Worm (Caenorhabditis elegans) whole organism, late embryonic: Measurements from ENCODE around the gene Y43F8B.18.

Experiments used
- C08G9.2 ChIP-seq: sonication (generic microtip); optimal IDR thresholded peaks from 2 replicates; lab custom pipeline; 2016; ENCODE audit warnings: mild to moderate bottlenecking, missing genetic modification characterization, moderate library complexity, missing compliant biosample characterization
- C38D4.7 ChIP-seq: fragments of 200-800 bp; sonication (Bioruptor generic); optimal IDR thresholded peaks from 2 replicates; lab custom pipeline; 2018; ENCODE audit warnings: mild to moderate bottlenecking, missing genetic modification characterization, moderate library complexity, missing compliant biosample characterization
- F13H6.1 ChIP-seq: sonication (generic microtip); optimal IDR thresholded peaks from 2 replicates; lab custom pipeline; 2016; ENCODE audit warnings: missing genetic modification characterization, missing compliant biosample characterization
- K02D7.2 ChIP-seq: sonication (generic microtip); optimal IDR thresholded peaks from 2 replicates; lab custom pipeline; 2017; ENCODE audit warnings: mild to moderate bottlenecking, missing genetic modification characterization, missing compliant biosample characterization
- K09A11.1 ChIP-seq: sonication (generic microtip); optimal IDR thresholded peaks from 2 replicates; lab custom pipeline; 2017; ENCODE audit warnings: antibody characterized with exemption, mild to moderate bottlenecking, missing genetic modification characterization, missing compliant biosample characterization; ENCODE audit not compliant: insufficient read depth
- T23F11.4 ChIP-seq: fragments of 200-800 bp; sonication (Bioruptor generic); optimal IDR thresholded peaks from 2 replicates; lab custom pipeline; 2018; ENCODE audit warnings: mild to moderate bottlenecking, missing genetic modification characterization, missing compliant biosample characterization
- ama-1 ChIP-seq: fragments of 150-350 bp; optimal IDR thresholded peaks from 2 replicates; lab custom pipeline; 2014
- ceh-14 ChIP-seq: sonication (generic microtip); optimal IDR thresholded peaks from 2 replicates; lab custom pipeline; 2016; ENCODE audit warnings: missing genotype, missing genetic modification characterization, missing compliant biosample characterization
- ceh-18 ChIP-seq: sonication (generic microtip); optimal IDR thresholded peaks from 2 replicates; lab custom pipeline; 2016; ENCODE audit warnings: missing genetic modification characterization, missing compliant biosample characterization
- ceh-30 ChIP-seq: fragments of 150-350 bp; optimal IDR thresholded peaks from 2 replicates; lab custom pipeline; 2014; ENCODE audit warnings: missing biosample characterization, missing genetic modification characterization
- ceh-31 ChIP-seq: sonication (generic microtip); optimal IDR thresholded peaks from 2 replicates; lab custom pipeline; 2016; ENCODE audit warnings: missing genetic modification characterization, missing compliant biosample characterization
- ceh-34 ChIP-seq: sonication (generic microtip); optimal IDR thresholded peaks from 2 replicates; lab custom pipeline; 2016; ENCODE audit warnings: mild to moderate bottlenecking, missing genetic modification characterization, missing compliant biosample characterization
- ceh-45 ChIP-seq: fragments of 200-800 bp; sonication (Bioruptor generic); IDR thresholded peaks from 2 replicates; pipeline ENCODE4 v1.3.6; 2022; ENCODE audit warnings: missing genetic modification reagents, missing genetic modification characterization, missing compliant biosample characterization
- ceh-48 ChIP-seq: sonication (generic microtip); optimal IDR thresholded peaks from 2 replicates; lab custom pipeline; 2016; ENCODE audit warnings: missing genetic modification characterization, inconsistent platforms, missing compliant biosample characterization
- ceh-6 ChIP-seq: fragments of 200-800 bp; sonication (Bioruptor generic); optimal IDR thresholded peaks from 2 replicates; lab custom pipeline; 2018; ENCODE audit warnings: mild to moderate bottlenecking, missing genetic modification characterization, missing compliant biosample characterization
- ceh-9 ChIP-seq: sonication (generic microtip); optimal IDR thresholded peaks from 2 replicates; lab custom pipeline; 2016; ENCODE audit warnings: mild to moderate bottlenecking, missing genetic modification characterization, inconsistent platforms, missing compliant biosample characterization
- dve-1 ChIP-seq: sonication (generic microtip); optimal IDR thresholded peaks from 2 replicates; lab custom pipeline; 2017; ENCODE audit warnings: antibody characterized with exemption, mild to moderate bottlenecking, missing genetic modification characterization, missing compliant biosample characterization
- elt-2 ChIP-seq: sonication (generic microtip); optimal IDR thresholded peaks from 2 replicates; lab custom pipeline; 2016; ENCODE audit warnings: missing genetic modification reagents, missing genetic modification characterization, missing compliant biosample characterization
- eyg-1 ChIP-seq: sonication (generic microtip); optimal IDR thresholded peaks from 2 replicates; lab custom pipeline; 2016; ENCODE audit warnings: missing genotype, missing genetic modification characterization, missing compliant biosample characterization
- fax-1 ChIP-seq: sonication (generic microtip); optimal IDR thresholded peaks from 2 replicates; lab custom pipeline; 2016; ENCODE audit warnings: missing genotype, missing genetic modification characterization, missing compliant biosample characterization
- fkh-6 ChIP-seq: sonication (generic microtip); optimal IDR thresholded peaks from 2 replicates; lab custom pipeline; 2016; ENCODE audit warnings: missing genetic modification characterization, missing compliant biosample characterization
- hlh-30 ChIP-seq: sonication (generic microtip); optimal IDR thresholded peaks from 2 replicates; lab custom pipeline; 2017; ENCODE audit warnings: antibody characterized with exemption, missing genetic modification characterization, missing compliant biosample characterization; ENCODE audit not compliant: insufficient read depth
- lim-6 ChIP-seq: sonication (generic microtip); optimal IDR thresholded peaks from 2 replicates; lab custom pipeline; 2016; ENCODE audit warnings: missing genetic modification characterization, missing compliant biosample characterization
- lin-11 ChIP-seq: fragments of 200-800 bp; sonication (Bioruptor generic); optimal IDR thresholded peaks from 2 replicates; lab custom pipeline; 2018; ENCODE audit warnings: mild to moderate bottlenecking, missing genetic modification characterization, missing compliant biosample characterization
- nhr-11 ChIP-seq: fragments of 150-350 bp; optimal IDR thresholded peaks from 2 replicates; lab custom pipeline; 2014; ENCODE audit warnings: missing biosample characterization, missing genetic modification characterization
- npax-4 ChIP-seq: sonication (generic microtip); optimal IDR thresholded peaks from 2 replicates; lab custom pipeline; 2016; ENCODE audit warnings: missing genetic modification characterization, missing compliant biosample characterization
- odd-2 ChIP-seq: sonication (generic microtip); optimal IDR thresholded peaks from 2 replicates; lab custom pipeline; 2017; ENCODE audit warnings: antibody characterized with exemption, mild to moderate bottlenecking, missing genetic modification characterization, missing compliant biosample characterization
- pag-3 ChIP-seq: sonication (generic microtip); optimal IDR thresholded peaks from 2 replicates; lab custom pipeline; 2016; ENCODE audit warnings: missing compliant biosample characterization, missing genetic modification characterization, borderline replicate concordance
- pha-2 ChIP-seq: sonication (generic microtip); optimal IDR thresholded peaks from 2 replicates; lab custom pipeline; 2017; ENCODE audit warnings: mild to moderate bottlenecking, missing genetic modification characterization, missing compliant biosample characterization
- pros-1 ChIP-seq: fragments of 150-350 bp; optimal IDR thresholded peaks from 2 replicates; lab custom pipeline; 2014; ENCODE audit warnings: missing biosample characterization, missing genetic modification reagents, missing genetic modification characterization
- ref-2 ChIP-seq: sonication (generic microtip); optimal IDR thresholded peaks from 2 replicates; lab custom pipeline; 2016; ENCODE audit warnings: missing genetic modification characterization, missing compliant biosample characterization
- sdc-2 ChIP-seq: sonication (generic microtip); optimal IDR thresholded peaks from 2 replicates; lab custom pipeline; 2016; ENCODE audit warnings: missing genotype, missing genetic modification characterization, missing compliant biosample characterization
- sox-2 ChIP-seq: fragments of 200-800 bp; sonication (Bioruptor generic); IDR thresholded peaks from 2 replicates; pipeline ENCODE4 v1.3.6; 2022; ENCODE audit warnings: missing genetic modification reagents, missing genetic modification characterization, missing compliant biosample characterization
- syd-9 ChIP-seq: sonication (generic microtip); optimal IDR thresholded peaks from 2 replicates; lab custom pipeline; 2016; ENCODE audit warnings: mild to moderate bottlenecking, missing genetic modification characterization, moderate library complexity, missing compliant biosample characterization
- tbx-2 ChIP-seq: sonication (generic microtip); optimal IDR thresholded peaks from 2 replicates; lab custom pipeline; 2016; ENCODE audit warnings: missing genetic modification characterization, missing compliant biosample characterization
- ttx-3 ChIP-seq: sonication (generic microtip); optimal IDR thresholded peaks from 2 replicates; lab custom pipeline; 2016; ENCODE audit warnings: missing genetic modification reagents, missing genetic modification characterization, missing compliant biosample characterization
- unc-42 ChIP-seq: sonication (generic microtip); optimal IDR thresholded peaks from 2 replicates; lab custom pipeline; 2016; ENCODE audit warnings: missing genotype, missing genetic modification characterization, missing compliant biosample characterization
- unc-86 ChIP-seq: sonication (generic microtip); optimal IDR thresholded peaks from 2 replicates; lab custom pipeline; 2016; ENCODE audit warnings: missing genetic modification characterization, missing compliant biosample characterization

The Y43F8B.18 gene

ce11 chrV:19519511-19519934, 33.7 kb downstream of the Y43F8B.18 start:
- TF ChIP-seq pag-3 (tag; lab: Kevin White, UChicago) (no peak), C08G9.2 (tag; lab: Kevin White, UChicago) (no peak), fax-1 (no peak), ceh-31 (tag; lab: Kevin White, UChicago) (no peak), lim-6 (tag; lab: Kevin White, UChicago) (no peak), ceh-9 (no peak), lin-11 (no peak), dve-1 (tag; lab: Kevin White, UChicago) (no peak), ceh-48 (tag; lab: Kevin White, UChicago) (no peak), syd-9 (tag; lab: Kevin White, UChicago) (no peak), sdc-2 (tag; lab: Kevin White, UChicago) (no peak), fkh-6 (no peak)

ce11 chrV:19520130-19520529, 34.3 kb downstream of the Y43F8B.18 start:
- no peak for TF ChIP-seq T23F11.4
- no peak for TF ChIP-seq ref-2 (tag; lab: Kevin White, UChicago)
- TF ChIP-seq ceh-18 (tag; lab: Kevin White, UChicago), result no peak
- TF ChIP-seq elt-2 (tag; lab: Kevin White, UChicago), result no peak
- no peak for TF ChIP-seq K09A11.1 (tag; lab: Kevin White, UChicago)
- TF ChIP-seq fkh-6, result no peak

- TF ChIP-seq ama-1 (lab: Kevin White, UChicago) (peak; percentile 39), F13H6.1 (no peak), eyg-1 (tag; lab: Kevin White, UChicago) (no peak)
Measured at ce11 chrV:19520597-19521322, 35.0 kb downstream of the Y43F8B.18 start.

DNA sequence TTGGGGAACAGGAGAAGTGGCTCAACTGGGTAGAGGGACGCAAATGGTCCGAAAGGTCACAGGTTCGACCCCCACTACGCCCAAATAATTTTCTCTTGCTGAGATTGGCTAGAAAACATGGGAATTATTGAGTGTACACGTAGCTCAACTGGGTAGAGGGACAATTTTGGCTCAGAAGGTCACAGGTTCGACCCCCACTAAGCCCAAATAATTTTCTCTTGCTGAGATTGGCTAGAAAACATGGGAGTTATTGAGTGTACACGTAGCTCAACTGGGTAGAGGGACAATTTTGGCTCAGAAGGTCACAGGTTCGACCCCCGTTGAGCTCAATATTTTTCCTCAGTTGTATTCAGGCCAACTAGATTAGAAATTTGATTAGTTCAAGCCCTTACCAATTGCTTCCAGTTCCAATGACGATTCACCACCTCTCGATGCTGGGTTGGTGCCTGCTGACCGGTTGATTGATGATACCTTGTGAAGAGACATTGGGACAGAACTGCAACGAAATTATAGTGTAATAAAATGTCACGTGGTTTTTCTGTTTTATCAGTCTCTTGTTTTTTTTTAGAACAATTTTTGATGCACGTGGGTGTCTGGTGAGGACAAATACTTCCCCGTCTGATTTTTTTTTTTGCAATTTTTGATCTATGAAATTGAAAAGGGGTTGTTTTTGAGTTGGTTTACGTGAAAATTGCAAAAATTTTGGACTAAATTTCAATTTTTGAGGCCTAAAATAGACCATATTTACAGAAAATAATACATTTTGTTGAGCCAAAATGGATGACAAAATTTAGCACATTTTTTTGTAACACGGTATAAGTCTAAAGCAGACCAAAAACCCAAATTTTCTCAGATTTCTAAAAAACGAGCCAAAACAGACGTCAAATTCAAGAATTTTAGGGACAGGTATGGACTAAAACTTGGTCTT, 35.8 kb downstream of the Y43F8B.18 start:
- peak; percentile 22 for TF ChIP-seq elt-2 (tag; lab: Kevin White, UChicago)
- TF ChIP-seq ceh-6 (GFP tag; lab: Kevin White, UChicago), result peak; percentile 11
- TF ChIP-seq ttx-3 (tag; lab: Kevin White, UChicago), result no peak
- TF ChIP-seq, all 69 proteins: peak for 2

DNA sequence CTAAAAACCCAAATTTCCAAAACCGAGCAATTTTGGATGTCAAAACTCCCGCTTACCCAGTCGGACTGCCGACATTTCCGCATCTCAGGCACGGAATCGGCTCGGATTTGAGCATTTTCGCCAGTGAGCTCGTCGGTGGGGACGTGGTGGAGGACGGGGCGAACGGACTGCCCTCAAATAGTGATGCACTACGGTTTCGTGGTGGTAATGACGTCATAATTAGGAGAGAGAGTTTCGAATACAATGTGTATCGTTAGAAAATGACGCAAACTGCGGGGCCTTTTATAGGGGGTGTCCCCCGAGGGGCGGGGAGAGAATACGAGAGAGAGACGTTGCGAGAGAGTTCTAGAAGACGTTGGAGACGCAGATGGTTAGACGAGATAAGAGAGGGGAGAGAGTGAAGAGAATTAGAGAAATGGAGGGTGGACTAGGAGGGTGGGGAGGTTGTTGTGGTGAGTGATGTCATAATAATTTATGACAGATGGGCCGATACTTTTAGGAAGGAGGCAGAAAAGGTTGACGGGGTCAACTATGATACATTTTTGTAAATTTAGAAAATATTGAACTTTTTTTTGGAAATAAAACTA, 36.9 kb downstream of the Y43F8B.18 start:
- TF ChIP-seq ceh-30 (peak; percentile 52), eyg-1 (tag; lab: Kevin White, UChicago) (no peak), unc-42 (tag; lab: Kevin White, UChicago) (peak; percentile 50), ceh-34 (peak; percentile 89), pag-3 (tag; lab: Kevin White, UChicago) (peak; percentile 11), ceh-14 (peak; percentile 58), C08G9.2 (tag; lab: Kevin White, UChicago) (peak; percentile 57), C38D4.7 (GFP tag; lab: Kevin White, UChicago) (peak; percentile 60), ceh-6 (GFP tag; lab: Kevin White, UChicago) (peak; percentile 32), npax-4 (tag; lab: Kevin White, UChicago) (no peak), F13H6.1 (no peak), ref-2 (tag; lab: Kevin White, UChicago) (peak; percentile 90), sox-2 (GFP tag; lab: Robert Waterston, UW) (peak; percentile 72), unc-86 (no peak), lin-11 (peak; percentile 18), nhr-11 (tag; lab: Kevin White, UChicago) (no peak), K02D7.2 (tag; lab: Kevin White, UChicago) (peak; percentile 51), odd-2 (tag; lab: Kevin White, UChicago) (no peak), ama-1 (lab: Kevin White, UChicago) (peak; percentile 94), K09A11.1 (tag; lab: Kevin White, UChicago) (no peak), pha-2 (tag; lab: Kevin White, UChicago) (peak; percentile 90), tbx-2 (tag; lab: Kevin White, UChicago) (peak; percentile 76), pros-1 (tag; lab: Kevin White, UChicago) (peak; percentile 91), ceh-45 (GFP tag; lab: Robert Waterston, UW) (no peak), ceh-48 (tag; lab: Kevin White, UChicago) (no peak), hlh-30 (tag; lab: Kevin White, UChicago) (peak; percentile 56)
